Worm (Caenorhabditis elegans) whole organism, L4 larva: ENCODE data around the gene msp-50.

ENCODE experiments used
- T20F7.1 ChIP-seq: fragments of 200-800 bp; sonication (Bioruptor generic); optimal IDR thresholded peaks from 2 replicates; lab custom pipeline; 2018; ENCODE audit warnings: mild to moderate bottlenecking, missing genetic modification characterization, missing compliant biosample characterization
- T26A8.4 ChIP-seq: fragments of 200-800 bp; sonication (Bioruptor generic); IDR thresholded peaks from 2 replicates; pipeline ENCODE4 v1.3.6; 2022; ENCODE audit warnings: missing genetic modification characterization, missing compliant biosample characterization
- Y5F2A.4 ChIP-seq: fragments of 200-800 bp; sonication (Bioruptor generic); optimal IDR thresholded peaks from 2 replicates; lab custom pipeline; 2018; ENCODE audit warnings: mild to moderate bottlenecking, missing genetic modification characterization, missing compliant biosample characterization
- ama-1 ChIP-seq: fragments of 150-350 bp; optimal IDR thresholded peaks from 2 replicates; lab custom pipeline; 2014; ENCODE audit warnings: inconsistent platforms, mixed read lengths
- ceh-82 ChIP-seq: sonication (generic microtip); optimal IDR thresholded peaks from 2 replicates; lab custom pipeline; 2017; ENCODE audit warnings: missing biosample characterization, missing genetic modification characterization
- cey-2 ChIP-seq: sonication (generic microtip); optimal IDR thresholded peaks from 3 replicates; lab custom pipeline; 2017; ENCODE audit warnings: missing genetic modification characterization, mild to moderate bottlenecking, missing compliant biosample characterization, antibody characterized with exemption, borderline replicate concordance; ENCODE audit not compliant: insufficient read depth
- daf-16 ChIP-seq, 3 experiments: sonication (generic microtip); optimal IDR thresholded peaks; 2 replicates each; lab custom pipeline; 2016 to 2017; ENCODE audit warnings: missing genetic modification characterization in 3 of 3, missing genetic modification reagents in 3 of 3, mild to moderate bottlenecking in 2 of 3, missing compliant biosample characterization in 2 of 3, missing biosample characterization in 1 of 3, moderate library complexity in 1 of 3
- daf-8 ChIP-seq: fragments of 200-800 bp; sonication (Bioruptor generic); IDR thresholded peaks from 2 replicates; pipeline ENCODE4 v1.3.6; 2022; ENCODE audit warnings: missing genetic modification characterization, missing compliant biosample characterization
- dmd-6 ChIP-seq: fragments of 200-800 bp; sonication (Bioruptor generic); IDR thresholded peaks from 2 replicates; pipeline ENCODE4 v1.3.6; 2022; ENCODE audit warnings: missing genetic modification reagents, missing genetic modification characterization, missing compliant biosample characterization
- dmd-8 ChIP-seq: fragments of 200-800 bp; sonication (Bioruptor generic); IDR thresholded peaks from 2 replicates; pipeline ENCODE4 v1.3.6; 2022; ENCODE audit warnings: missing genetic modification characterization, missing compliant biosample characterization
- dmd-9 ChIP-seq: fragments of 200-800 bp; sonication (Bioruptor generic); IDR thresholded peaks from 2 replicates; pipeline ENCODE4 v1.3.6; 2022; ENCODE audit warnings: missing genetic modification reagents, missing genetic modification characterization, missing compliant biosample characterization
- dpl-1 ChIP-seq: fragments of 150-350 bp; optimal IDR thresholded peaks from 2 replicates; lab custom pipeline; 2014; ENCODE audit warnings: missing biosample characterization, missing genetic modification reagents, missing genetic modification characterization
- duxl-1 ChIP-seq: sonication (generic microtip); optimal IDR thresholded peaks from 2 replicates; lab custom pipeline; 2016; ENCODE audit warnings: mild to moderate bottlenecking, missing genetic modification characterization, moderate library complexity, missing compliant biosample characterization; ENCODE audit not compliant: poor library complexity
- dve-1 ChIP-seq: sonication (generic microtip); optimal IDR thresholded peaks from 2 replicates; lab custom pipeline; 2017; ENCODE audit warnings: antibody characterized with exemption, mild to moderate bottlenecking, missing genetic modification characterization, missing compliant biosample characterization; ENCODE audit not compliant: insufficient read depth
- fkh-10 ChIP-seq: fragments of 150-350 bp; optimal IDR thresholded peaks from 2 replicates; lab custom pipeline; 2014; ENCODE audit warnings: missing biosample characterization, missing genetic modification reagents, missing genetic modification characterization
- hif-1 ChIP-seq, 2 experiments: sonication (generic microtip); optimal IDR thresholded peaks; 2 replicates each; lab custom pipeline; 2016 to 2017; ENCODE audit warnings: missing compliant biosample characterization in 2 of 2, missing genetic modification characterization in 2 of 2, missing genetic modification reagents in 2 of 2, missing genotype in 2 of 2, mild to moderate bottlenecking in 1 of 2
- hlh-11 ChIP-seq: fragments of 200-800 bp; sonication (Bioruptor generic); optimal IDR thresholded peaks from 2 replicates; lab custom pipeline; 2018; ENCODE audit warnings: mild to moderate bottlenecking, missing genetic modification characterization, missing compliant biosample characterization
- lir-3 ChIP-seq: sonication (generic microtip); optimal IDR thresholded peaks from 2 replicates; lab custom pipeline; 2016; ENCODE audit warnings: mild to moderate bottlenecking, missing genetic modification characterization, missing compliant biosample characterization
- mdl-1 ChIP-seq, 2 experiments: fragments of 150-350 bp in 1 of 2; sonication (generic microtip) in 1 of 2; optimal IDR thresholded peaks; 2 replicates each; lab custom pipeline; 2014 to 2017; ENCODE audit warnings: missing biosample characterization in 2 of 2, missing genetic modification characterization in 2 of 2
- mes-2 ChIP-seq: sonication (generic microtip); optimal IDR thresholded peaks from 2 replicates; lab custom pipeline; 2016; ENCODE audit warnings: missing genotype, mild to moderate bottlenecking, missing genetic modification characterization, missing compliant biosample characterization; ENCODE audit not compliant: poor library complexity, severe bottlenecking
- mxl-3 ChIP-seq: fragments of 200-800 bp; sonication (Bioruptor generic); optimal IDR thresholded peaks from 2 replicates; lab custom pipeline; 2018; ENCODE audit warnings: mild to moderate bottlenecking, missing genetic modification characterization, missing compliant biosample characterization
- nhr-102 ChIP-seq: sonication (generic microtip); optimal IDR thresholded peaks from 2 replicates; lab custom pipeline; 2016; ENCODE audit warnings: mild to moderate bottlenecking, missing genetic modification characterization, moderate library complexity, missing compliant biosample characterization
- nhr-237 ChIP-seq: sonication (generic microtip); optimal IDR thresholded peaks from 2 replicates; lab custom pipeline; 2017; ENCODE audit warnings: missing biosample characterization, missing genetic modification characterization
- nhr-25 ChIP-seq: sonication (generic microtip); optimal IDR thresholded peaks from 2 replicates; lab custom pipeline; 2017; ENCODE audit warnings: missing genetic modification characterization, mild to moderate bottlenecking, missing compliant biosample characterization, antibody characterized with exemption, moderate library complexity, borderline replicate concordance; ENCODE audit not compliant: insufficient read depth
- nhr-28 ChIP-seq: fragments of 150-350 bp; optimal IDR thresholded peaks from 2 replicates; lab custom pipeline; 2014; ENCODE audit warnings: missing biosample characterization, missing genetic modification characterization
- nhr-48 ChIP-seq: sonication (generic microtip); optimal IDR thresholded peaks from 2 replicates; lab custom pipeline; 2016; ENCODE audit warnings: mild to moderate bottlenecking, missing genetic modification characterization, missing compliant biosample characterization
- nhr-76 ChIP-seq: fragments of 150-350 bp; optimal IDR thresholded peaks from 2 replicates; lab custom pipeline; 2014; ENCODE audit warnings: missing biosample characterization, missing genetic modification characterization
- nhr-77 ChIP-seq: fragments of 150-350 bp; optimal IDR thresholded peaks from 2 replicates; lab custom pipeline; 2014; ENCODE audit warnings: missing biosample characterization, missing genetic modification characterization
- pha-4 ChIP-seq, 2 experiments: fragments of 150-350 bp in 1 of 2; fragments of 200-800 bp in 1 of 2; sonication (Bioruptor generic) in 1 of 2; IDR thresholded peaks in 1 of 2; optimal IDR thresholded peaks in 1 of 2; 2 replicates each; pipeline versions ENCODE4 v1.3.6 to Lab custom; 2014 to 2022; ENCODE audit warnings: missing genetic modification characterization in 2 of 2, missing genetic modification reagents in 2 of 2, missing biosample characterization in 1 of 2, missing compliant biosample characterization in 1 of 2
- php-3 ChIP-seq: fragments of 200-800 bp; sonication (Bioruptor generic); IDR thresholded peaks from 2 replicates; pipeline ENCODE4 v1.3.6; 2022; ENCODE audit warnings: missing genetic modification reagents, missing genetic modification characterization, missing compliant biosample characterization
- pqm-1 ChIP-seq: sonication (generic microtip); optimal IDR thresholded peaks from 2 replicates; lab custom pipeline; 2017; ENCODE audit warnings: missing biosample characterization, missing genetic modification characterization
- set-16 ChIP-seq: fragments of 200-800 bp; sonication (Bioruptor generic); IDR thresholded peaks from 2 replicates; pipeline ENCODE4 v1.3.6; 2022; ENCODE audit warnings: missing genetic modification reagents, missing genetic modification characterization, missing compliant biosample characterization
- skn-1 ChIP-seq: fragments of 150-350 bp; optimal IDR thresholded peaks from 2 replicates; lab custom pipeline; 2014; ENCODE audit warnings: missing biosample characterization, missing genetic modification characterization
- tra-1 ChIP-seq: fragments of 200-800 bp; sonication (Bioruptor generic); IDR thresholded peaks from 2 replicates; pipeline ENCODE4 v1.3.6; 2022; ENCODE audit warnings: missing genetic modification reagents, missing genetic modification characterization, missing compliant biosample characterization
- zag-1 ChIP-seq: fragments of 150-350 bp; optimal IDR thresholded peaks from 2 replicates; lab custom pipeline; 2014; ENCODE audit warnings: missing biosample characterization, missing genetic modification characterization
- zfp-3 ChIP-seq: fragments of 200-800 bp; sonication (Bioruptor generic); conservative IDR thresholded peaks from 2 replicates; pipeline ENCODE4 v1.3.6; 2022; ENCODE audit warnings: missing genetic modification reagents, missing genetic modification characterization, missing compliant biosample characterization

Gene msp-50

ce11 chrII:5184661-5185545, 14.7 kb upstream of the msp-50 start:
- no peak for TF ChIP-seq ama-1
- no peak for TF ChIP-seq nhr-237
- TF ChIP-seq T26A8.4 (GFP tag; lab: Robert Waterston, UW) = no peak
- TF ChIP-seq fkh-10 (GFP tag; lab: Kevin White, UChicago) = no peak
- TF ChIP-seq php-3 (GFP tag; lab: Robert Waterston, UW) = peak; percentile 92
- peak; percentile 29 for TF ChIP-seq mxl-3 (GFP tag; lab: Kevin White, UChicago)
- TF ChIP-seq nhr-77 = peak; percentile 17
- no peak for TF ChIP-seq ceh-82
- TF ChIP-seq dpl-1 (GFP tag; lab: Kevin White, UChicago) = no peak
- TF ChIP-seq nhr-48 (tag; lab: Kevin White, UChicago) = peak; percentile 56
- peak; percentile 5 for TF ChIP-seq cey-2 (tag; lab: Kevin White, UChicago)
- no peak for TF ChIP-seq skn-1 (tag; lab: Kevin White, UChicago)
- peak; percentile 86 for TF ChIP-seq pqm-1 (tag; lab: Kevin White, UChicago)
- TF ChIP-seq set-16 (GFP tag; lab: Robert Waterston, UW) = no peak
- peak; percentile 64 for TF ChIP-seq hlh-11 (tag; lab: Kevin White, UChicago)
- peak; percentile 5 for TF ChIP-seq duxl-1 (tag; lab: Kevin White, UChicago)
- TF ChIP-seq mes-2 (tag; lab: Kevin White, UChicago) = peak; percentile 20
- TF ChIP-seq zag-1 (tag; lab: Kevin White, UChicago) = no peak
- peak; percentile 5 for TF ChIP-seq T20F7.1 (GFP tag; lab: Kevin White, UChicago)
- TF ChIP-seq dmd-8 (GFP tag; lab: Robert Waterston, UW) = no peak
- no peak for TF ChIP-seq nhr-76 (tag; lab: Kevin White, UChicago)
- no peak for TF ChIP-seq daf-16 (GFP tag; optimal IDR thresholded peaks at IDR 0.05; lab: Kevin White, UChicago)
- TF ChIP-seq daf-16 (tag; optimal IDR thresholded peaks at IDR 0.05; lab: Kevin White, UChicago) = peak; percentile 77
- TF ChIP-seq dmd-9 = no peak
- TF ChIP-seq lir-3 (tag; lab: Kevin White, UChicago) = no peak
- TF ChIP-seq tra-1 (GFP tag; lab: Robert Waterston, UW) = peak; percentile 79
- TF ChIP-seq nhr-25 (tag; lab: Kevin White, UChicago) = no peak
- 0 out of 2 replicates have a peak, but pooled peaks have one; percentile 28 for TF ChIP-seq pha-4 (GFP tag; IDR thresholded peaks at IDR 0.05; lab: Robert Waterston, UW)
- no peak for TF ChIP-seq pha-4 (tag; optimal IDR thresholded peaks at IDR 0.05; lab: Kevin White, UChicago)
- peak in 1 of 2 experiments; percentile 10 for TF ChIP-seq hif-1 (tag; optimal IDR thresholded peaks at IDR 0.05; lab: Kevin White, UChicago)
- no peak for TF ChIP-seq Y5F2A.4 (GFP tag; lab: Kevin White, UChicago)
- TF ChIP-seq mdl-1 (tag; optimal IDR thresholded peaks at IDR 0.05; lab: Kevin White, UChicago) = peak in 1 of 2 experiments; percentile 18
- no peak for TF ChIP-seq zfp-3 (GFP tag; lab: Robert Waterston, UW)
- peak; percentile 71 for TF ChIP-seq dmd-6 (GFP tag; lab: Robert Waterston, UW)
- peak; percentile 51 for TF ChIP-seq nhr-102 (tag; lab: Kevin White, UChicago)
- TF ChIP-seq dve-1 (tag; lab: Kevin White, UChicago) = peak; percentile 82
- peak; percentile 51 for TF ChIP-seq nhr-28 (tag; lab: Kevin White, UChicago)
- TF ChIP-seq daf-8 = no peak
- TF ChIP-seq, all 104 proteins: peak for 19
